Worm (Caenorhabditis elegans) whole organism, early embryonic: ENCODE results near the gene nhr-106.

Experiments used
- ama-1 ChIP-seq: fragments of 150-350 bp; optimal IDR thresholded peaks from 2 replicates; lab custom pipeline; 2014
- hmbx-1 ChIP-seq: sonication (generic microtip); optimal IDR thresholded peaks from 2 replicates; lab custom pipeline; 2016; ENCODE audit warnings: mild to moderate bottlenecking, missing genetic modification characterization, missing compliant biosample characterization
- tbx-11 ChIP-seq: fragments of 200-800 bp; sonication (Bioruptor generic); IDR thresholded peaks from 2 replicates; pipeline ENCODE4 v1.3.6; 2022; ENCODE audit warnings: missing genetic modification characterization, missing compliant biosample characterization

ce11 chrV:512420-512819 is 23.0 kb downstream of the nhr-106 start, which contains the start of gene srh-37:
- no peak for TF ChIP-seq ama-1 (lab: Kevin White, UChicago)
- TF ChIP-seq hmbx-1 = no peak
- no peak for TF ChIP-seq tbx-11 (GFP tag; lab: Robert Waterston, UW)
